Worm (Caenorhabditis elegans) whole organism, L4 larva: ENCODE results near the gene Y54H5A.2.

Experiments used
- F49E8.2 ChIP-seq: sonication (generic microtip); optimal IDR thresholded peaks from 2 replicates; lab custom pipeline; 2016; ENCODE audit warnings: missing compliant biosample characterization, mild to moderate bottlenecking, missing genetic modification characterization, borderline replicate concordance
- aly-2 ChIP-seq: sonication (generic microtip); optimal IDR thresholded peaks from 2 replicates; lab custom pipeline; 2018; ENCODE audit warnings: missing biosample characterization, missing genetic modification characterization
- ceh-82 ChIP-seq: sonication (generic microtip); optimal IDR thresholded peaks from 2 replicates; lab custom pipeline; 2017; ENCODE audit warnings: missing biosample characterization, missing genetic modification characterization
- dmd-6 ChIP-seq: fragments of 200-800 bp; sonication (Bioruptor generic); IDR thresholded peaks from 2 replicates; pipeline ENCODE4 v1.3.6; 2022; ENCODE audit warnings: missing genetic modification reagents, missing genetic modification characterization, missing compliant biosample characterization
- hlh-11 ChIP-seq: fragments of 200-800 bp; sonication (Bioruptor generic); optimal IDR thresholded peaks from 2 replicates; lab custom pipeline; 2018; ENCODE audit warnings: mild to moderate bottlenecking, missing genetic modification characterization, missing compliant biosample characterization
- lin-13 ChIP-seq: fragments of 150-350 bp; optimal IDR thresholded peaks from 2 replicates; lab custom pipeline; 2014; ENCODE audit warnings: missing biosample characterization, missing genetic modification reagents, missing genetic modification characterization
- lsy-2 ChIP-seq, 2 experiments: fragments of 150-350 bp in 1 of 2; sonication (generic microtip) in 1 of 2; optimal IDR thresholded peaks; 2 replicates each; lab custom pipeline; 2014 to 2017; ENCODE audit warnings: missing biosample characterization in 2 of 2, missing genetic modification characterization in 2 of 2
- mxl-3 ChIP-seq: fragments of 200-800 bp; sonication (Bioruptor generic); optimal IDR thresholded peaks from 2 replicates; lab custom pipeline; 2018; ENCODE audit warnings: mild to moderate bottlenecking, missing genetic modification characterization, missing compliant biosample characterization
- nhr-28 ChIP-seq: fragments of 150-350 bp; optimal IDR thresholded peaks from 2 replicates; lab custom pipeline; 2014; ENCODE audit warnings: missing biosample characterization, missing genetic modification characterization
- tra-1 ChIP-seq: fragments of 200-800 bp; sonication (Bioruptor generic); IDR thresholded peaks from 2 replicates; pipeline ENCODE4 v1.3.6; 2022; ENCODE audit warnings: missing genetic modification reagents, missing genetic modification characterization, missing compliant biosample characterization
- vab-7 ChIP-seq: fragments of 200-800 bp; sonication (Bioruptor generic); IDR thresholded peaks from 2 replicates; pipeline ENCODE4 v1.3.6; 2022; ENCODE audit warnings: missing genetic modification reagents, missing genetic modification characterization, missing compliant biosample characterization

DNA sequence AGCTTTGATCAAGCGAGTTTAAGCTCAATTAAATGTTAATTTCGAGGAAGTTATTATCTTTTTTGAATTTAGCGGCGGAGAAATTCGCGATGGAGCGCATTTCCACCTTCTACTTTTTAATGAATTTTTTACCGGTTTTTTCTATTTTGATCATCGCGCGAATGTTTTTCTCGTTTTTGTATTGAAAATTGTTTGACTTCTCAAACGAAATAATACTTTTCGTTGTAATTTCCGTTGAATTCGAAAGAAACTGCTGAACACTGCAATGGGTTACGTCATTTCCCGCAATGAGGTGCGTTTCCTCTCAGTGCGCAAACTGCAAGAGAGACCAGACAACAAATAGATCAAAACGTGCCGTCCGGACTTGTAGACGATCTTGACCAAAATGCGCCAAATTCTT lies 31.8 kb upstream of the Y54H5A.2 start:
- no peak for TF ChIP-seq vab-7 (GFP tag; lab: Robert Waterston, UW)
- no peak for TF ChIP-seq ceh-82 (tag; lab: Kevin White, UChicago)
- TF ChIP-seq aly-2 (tag; lab: Kevin White, UChicago), result no peak
- no peak for TF ChIP-seq lin-13
- TF ChIP-seq nhr-28, result no peak
- peak; percentile 19 for TF ChIP-seq hlh-11 (tag; lab: Kevin White, UChicago)
- TF ChIP-seq lsy-2 (tag; optimal IDR thresholded peaks at IDR 0.05; lab: Kevin White, UChicago), result no peak
- no peak for TF ChIP-seq F49E8.2 (tag; lab: Kevin White, UChicago)
- TF ChIP-seq dmd-6 (GFP tag; lab: Robert Waterston, UW), result no peak
- peak; percentile 18 for TF ChIP-seq mxl-3 (GFP tag; lab: Kevin White, UChicago)
- no peak for TF ChIP-seq tra-1 (GFP tag; lab: Robert Waterston, UW)
